Worm (Caenorhabditis elegans) whole organism, late embryonic: ENCODE results near the gene F01G10.4.

Source experiments
- dve-1 ChIP-seq: sonication (generic microtip); optimal IDR thresholded peaks from 2 replicates; lab custom pipeline; 2017; ENCODE audit warnings: antibody characterized with exemption, mild to moderate bottlenecking, missing genetic modification characterization, missing compliant biosample characterization
- fkh-10 ChIP-seq: fragments of 150-350 bp; optimal IDR thresholded peaks from 2 replicates; lab custom pipeline; 2014; ENCODE audit warnings: missing biosample characterization, missing genetic modification reagents, missing genetic modification characterization
- lin-11 ChIP-seq: fragments of 200-800 bp; sonication (Bioruptor generic); optimal IDR thresholded peaks from 2 replicates; lab custom pipeline; 2018; ENCODE audit warnings: mild to moderate bottlenecking, missing genetic modification characterization, missing compliant biosample characterization
- pha-4 ChIP-seq: fragments of 150-350 bp; optimal IDR thresholded peaks from 2 replicates; lab custom pipeline; 2018; ENCODE audit warnings: missing biosample characterization, missing genetic modification reagents, missing genetic modification characterization
- pqm-1 ChIP-seq: sonication (generic microtip); optimal IDR thresholded peaks from 2 replicates; lab custom pipeline; 2016; ENCODE audit warnings: missing genetic modification characterization, missing compliant biosample characterization
- pros-1 ChIP-seq: fragments of 150-350 bp; optimal IDR thresholded peaks from 2 replicates; lab custom pipeline; 2014; ENCODE audit warnings: missing biosample characterization, missing genetic modification reagents, missing genetic modification characterization

- peak; percentile 25 for TF ChIP-seq pqm-1 (tag; lab: Kevin White, UChicago)
- TF ChIP-seq fkh-10 (GFP tag; lab: Kevin White, UChicago) = no peak
- no peak for TF ChIP-seq lin-11 (tag; lab: Kevin White, UChicago)
- peak; percentile 56 for TF ChIP-seq pros-1
- TF ChIP-seq dve-1 (tag; lab: Kevin White, UChicago) = no peak
- TF ChIP-seq pha-4 (tag; lab: Kevin White, UChicago) = no peak
Measured at ce11 chrIV:10252350-10252792, 20.0 kb upstream of the F01G10.4 start.
